Fruit fly (Drosophila melanogaster) whole organism, embryonic: Measurements from ENCODE around the gene CG43181.

Experiments
- ATbp ChIP-seq: fragments of 200-800 bp; sonication (Bioruptor generic); optimal IDR thresholded peaks from 2 replicates; lab custom pipeline; 2017; ENCODE audit warnings: missing biosample characterization, mild to moderate bottlenecking, missing genetic modification characterization, missing genetic modification reagents
- Antp ChIP-seq: fragments of 200-800 bp; sonication (Bioruptor generic); optimal IDR thresholded peaks from 3 replicates; lab custom pipeline; 2016; ENCODE audit warnings: missing biosample characterization, missing genetic modification characterization
- CG13123 ChIP-seq: fragments of 200-800 bp; sonication (Bioruptor generic); optimal IDR thresholded peaks from 2 replicates; lab custom pipeline; 2016; ENCODE audit warnings: missing biosample characterization, missing genetic modification characterization
- CG13287 ChIP-seq: fragments of 200-800 bp; sonication (Bioruptor generic); IDR thresholded peaks from 2 replicates; pipeline ENCODE4 v1.3.6; 2022; ENCODE audit warnings: missing biosample characterization, missing genetic modification characterization; ENCODE audit not compliant: partially characterized antibody
- CG13624 ChIP-seq: fragments of 200-800 bp; sonication (Bioruptor generic); optimal IDR thresholded peaks from 2 replicates; lab custom pipeline; 2016; ENCODE audit warnings: missing biosample characterization, missing genetic modification characterization
- CG14965 ChIP-seq: fragments of 200-800 bp; sonication (Bioruptor generic); optimal IDR thresholded peaks from 2 replicates; lab custom pipeline; 2016; ENCODE audit warnings: missing biosample characterization, missing genetic modification characterization, borderline replicate concordance
- CG1647 ChIP-seq: fragments of 200-800 bp; sonication (Bioruptor generic); optimal IDR thresholded peaks from 3 replicates; lab custom pipeline; 2016; ENCODE audit warnings: missing biosample characterization, missing genetic modification characterization
- CG17361 ChIP-seq: fragments of 200-800 bp; sonication (Bioruptor generic); IDR thresholded peaks from 3 replicates; pipeline ENCODE4 v1.3.6; 2022; ENCODE audit warnings: missing biosample characterization, missing genetic modification characterization
- CG17612 ChIP-seq: fragments of 200-800 bp; sonication (Bioruptor generic); IDR thresholded peaks from 2 replicates; pipeline ENCODE4 v1.3.6; 2022; ENCODE audit warnings: missing biosample characterization, missing genetic modification characterization
- CG2678 ChIP-seq: fragments of 200-800 bp; sonication (Bioruptor generic); optimal IDR thresholded peaks from 3 replicates; lab custom pipeline; 2019; ENCODE audit warnings: missing biosample characterization, mild to moderate bottlenecking, missing genetic modification characterization, moderate library complexity
- CG30403 ChIP-seq: fragments of 200-800 bp; sonication (Bioruptor generic); optimal IDR thresholded peaks from 3 replicates; lab custom pipeline; 2016; ENCODE audit warnings: missing biosample characterization, missing genetic modification characterization
- CG33213 ChIP-seq: fragments of 200-800 bp; sonication (Bioruptor generic); optimal IDR thresholded peaks from 3 replicates; lab custom pipeline; 2016; ENCODE audit warnings: missing biosample characterization, missing genetic modification characterization
- CG3726 ChIP-seq: fragments of 200-800 bp; sonication (Bioruptor generic); IDR thresholded peaks from 3 replicates; pipeline ENCODE4, ENCODE4 v1.3.6; 2022; ENCODE audit warnings: missing biosample characterization, missing genetic modification characterization
- CG5180 ChIP-seq: fragments of 200-800 bp; sonication (Bioruptor generic); optimal IDR thresholded peaks from 3 replicates; lab custom pipeline; 2017; ENCODE audit warnings: missing biosample characterization, missing genetic modification characterization, mild to moderate bottlenecking, moderate library complexity, missing genetic modification reagents
- CG6689 ChIP-seq: fragments of 200-800 bp; sonication (Bioruptor generic); IDR thresholded peaks from 2 replicates; pipeline ENCODE4 v1.3.6; 2022; ENCODE audit warnings: missing biosample characterization, missing genetic modification characterization
- CG7839 ChIP-seq: fragments of 200-800 bp; sonication (Bioruptor generic); optimal IDR thresholded peaks from 3 replicates; lab custom pipeline; 2018; ENCODE audit warnings: missing biosample characterization, mild to moderate bottlenecking, missing genetic modification characterization, moderate library complexity
- CG8359 ChIP-seq: fragments of 200-800 bp; sonication (Bioruptor generic); optimal IDR thresholded peaks from 2 replicates; lab custom pipeline; 2017; ENCODE audit warnings: missing biosample characterization, mild to moderate bottlenecking, missing genetic modification characterization, borderline replicate concordance
- CTCF ChIP-seq: fragments of 200-800 bp; sonication (Bioruptor generic); optimal IDR thresholded peaks from 2 replicates; lab custom pipeline; 2017; ENCODE audit warnings: missing biosample characterization, mild to moderate bottlenecking, missing genetic modification characterization, moderate library complexity
- CoRest ChIP-seq: fragments of 200-800 bp; sonication (Bioruptor generic); optimal IDR thresholded peaks from 3 replicates; lab custom pipeline; 2018; ENCODE audit warnings: missing biosample characterization, mild to moderate bottlenecking, missing genetic modification characterization, moderate library complexity
- D19A ChIP-seq: fragments of 200-800 bp; optimal IDR thresholded peaks from 3 replicates; lab custom pipeline; 2019; ENCODE audit warnings: missing biosample characterization, mild to moderate bottlenecking, missing genetic modification characterization, moderate library complexity
- Drgx ChIP-seq: fragments of 200-800 bp; sonication (Bioruptor generic); IDR thresholded peaks from 2 replicates; pipeline ENCODE4 v1.3.6; 2022; ENCODE audit warnings: missing biosample characterization, missing genetic modification characterization
- Eip74EF ChIP-seq, 2 experiments: fragments of 200-800 bp in 1 of 2; fragments of >200 bp in 1 of 2; sonication (Bioruptor generic) in 1 of 2; optimal IDR thresholded peaks; 2 replicates each; lab custom pipeline; 2017 to 2019; ENCODE audit warnings: missing biosample characterization in 2 of 2, missing genetic modification characterization in 2 of 2, mild to moderate bottlenecking in 1 of 2, moderate library complexity in 1 of 2
- H15 ChIP-seq: fragments of 200-800 bp; sonication (Bioruptor generic); IDR thresholded peaks from 3 replicates; pipeline ENCODE4 v1.3.6; 2022; ENCODE audit warnings: missing biosample characterization, missing genetic modification characterization
- HLHmδ ChIP-seq: fragments of 200-800 bp; sonication (Bioruptor generic); optimal IDR thresholded peaks from 2 replicates; lab custom pipeline; 2018; ENCODE audit warnings: missing biosample characterization, mild to moderate bottlenecking, missing genetic modification characterization, moderate library complexity
- Hmr ChIP-seq: fragments of 200-800 bp; sonication (Bioruptor generic); optimal IDR thresholded peaks from 3 replicates; lab custom pipeline; 2017; ENCODE audit warnings: mild to moderate bottlenecking, missing biosample characterization, missing genetic modification reagents, missing genetic modification characterization
- Hr51 ChIP-seq, 2 experiments: fragments of 200-800 bp; sonication (Bioruptor generic); optimal IDR thresholded peaks; 2 replicates in 1 of 2; 3 replicates in 1 of 2; lab custom pipeline; 2016 to 2018; ENCODE audit warnings: missing biosample characterization in 2 of 2, missing genetic modification characterization in 2 of 2, mild to moderate bottlenecking in 1 of 2, moderate library complexity in 1 of 2
- Jarid2 ChIP-seq: fragments of 200-800 bp; sonication (Bioruptor generic); optimal IDR thresholded peaks from 3 replicates; lab custom pipeline; 2017; ENCODE audit warnings: mild to moderate bottlenecking, missing biosample characterization, missing genetic modification reagents, missing genetic modification characterization
- Optix ChIP-seq: fragments of 200-800 bp; sonication (Bioruptor generic); IDR thresholded peaks from 3 replicates; pipeline ENCODE4 v1.3.6; 2022; ENCODE audit warnings: missing biosample characterization, missing genetic modification characterization
- Rx ChIP-seq: fragments of 200-800 bp; sonication (Bioruptor generic); IDR thresholded peaks from 2 replicates; pipeline ENCODE4 v1.3.6; 2022; ENCODE audit warnings: missing biosample characterization, missing genetic modification characterization
- Usf ChIP-seq: fragments of 200-800 bp; sonication (Bioruptor generic); optimal IDR thresholded peaks from 2 replicates; lab custom pipeline; 2017; ENCODE audit warnings: missing genotype, missing biosample characterization, missing genetic modification characterization
- YL-1 ChIP-seq: fragments of 200-800 bp; sonication (Bioruptor generic); optimal IDR thresholded peaks from 3 replicates; lab custom pipeline; 2017; ENCODE audit warnings: missing biosample characterization, mild to moderate bottlenecking, missing genetic modification characterization
- corto ChIP-seq: fragments of 200-800 bp; sonication (Bioruptor generic); optimal IDR thresholded peaks from 2 replicates; lab custom pipeline; 2016; ENCODE audit warnings: missing biosample characterization, mild to moderate bottlenecking, missing genetic modification characterization, moderate library complexity
- dan ChIP-seq: fragments of 200-800 bp; sonication (Bioruptor generic); IDR thresholded peaks from 2 replicates; pipeline ENCODE4 v1.3.6; 2022; ENCODE audit warnings: missing biosample characterization, missing genetic modification characterization
- dysf ChIP-seq: fragments of 200-800 bp; sonication (Bioruptor generic); IDR thresholded peaks from 3 replicates; pipeline ENCODE4 v1.3.6; 2022; ENCODE audit warnings: missing biosample characterization, missing genetic modification characterization
- eyg ChIP-seq: fragments of 200-800 bp; sonication (Bioruptor generic); optimal IDR thresholded peaks from 3 replicates; lab custom pipeline; 2016; ENCODE audit warnings: missing biosample characterization, missing genetic modification characterization
- fd3F ChIP-seq: fragments of 200-800 bp; sonication (Bioruptor generic); optimal IDR thresholded peaks from 2 replicates; lab custom pipeline; 2018; ENCODE audit warnings: missing biosample characterization, mild to moderate bottlenecking, missing genetic modification characterization, moderate library complexity
- fd64A ChIP-seq: fragments of 200-800 bp; sonication (Bioruptor generic); optimal IDR thresholded peaks from 3 replicates; lab custom pipeline; 2018; ENCODE audit warnings: missing biosample characterization, mild to moderate bottlenecking, missing genetic modification characterization
- grau ChIP-seq: fragments of 200-800 bp; optimal IDR thresholded peaks from 3 replicates; lab custom pipeline; 2019; ENCODE audit warnings: missing biosample characterization, mild to moderate bottlenecking, missing genetic modification characterization, moderate library complexity
- hth ChIP-seq: fragments of >200 bp; optimal IDR thresholded peaks from 2 replicates; lab custom pipeline; 2017; ENCODE audit warnings: inconsistent platforms
- nerfin-1 ChIP-seq: fragments of 200-800 bp; sonication (Bioruptor generic); optimal IDR thresholded peaks from 3 replicates; lab custom pipeline; 2019; ENCODE audit warnings: missing biosample characterization, mild to moderate bottlenecking, missing genetic modification characterization, moderate library complexity
- nerfin-2 ChIP-seq: fragments of 200-800 bp; sonication (Bioruptor generic); IDR thresholded peaks from 2 replicates; pipeline ENCODE4 v1.3.6; 2022; ENCODE audit warnings: missing biosample characterization, missing genetic modification characterization; ENCODE audit not compliant: partially characterized antibody
- pb ChIP-seq: fragments of 200-800 bp; sonication (Bioruptor generic); optimal IDR thresholded peaks from 3 replicates; lab custom pipeline; 2016; ENCODE audit warnings: missing biosample characterization, missing genetic modification characterization
- prd ChIP-seq, 3 experiments: fragments of >200 bp in 2 of 3; fragments of 200-800 bp in 1 of 3; sonication (Bioruptor generic) in 1 of 3; optimal IDR thresholded peaks in 2 of 3; IDR thresholded peaks in 1 of 3; 2 replicates in 2 of 3; 3 replicates in 1 of 3; pipeline versions ENCODE4 v1.3.6 to Lab custom; 2017 to 2022; ENCODE audit warnings: missing biosample characterization in 1 of 3, missing genetic modification characterization in 1 of 3
- sens ChIP-seq: fragments of 200-800 bp; sonication (Bioruptor generic); peaks from one replicate; lab custom pipeline; 2016; ENCODE audit warnings: missing biosample characterization, missing genetic modification characterization
- so ChIP-seq: fragments of 200-800 bp; sonication (Bioruptor generic); IDR thresholded peaks from 3 replicates; pipeline ENCODE4 v1.3.6; 2022; ENCODE audit warnings: missing biosample characterization, missing genetic modification characterization
- tio ChIP-seq: fragments of 200-800 bp; sonication (Bioruptor generic); optimal IDR thresholded peaks from 2 replicates; lab custom pipeline; 2017; ENCODE audit warnings: missing biosample characterization, missing genetic modification characterization, inconsistent platforms
- tna ChIP-seq: fragments of 200-800 bp; sonication (Bioruptor generic); IDR thresholded peaks from 2 replicates; pipeline ENCODE4 v1.3.6; 2022; ENCODE audit warnings: missing biosample characterization, missing genetic modification characterization; ENCODE audit not compliant: partially characterized antibody
- unpg ChIP-seq: fragments of 200-800 bp; sonication (Bioruptor generic); optimal IDR thresholded peaks from 3 replicates; lab custom pipeline; 2018; ENCODE audit warnings: missing biosample characterization, mild to moderate bottlenecking, missing genetic modification characterization, moderate library complexity
- zfh2 ChIP-seq: fragments of 200-800 bp; sonication (Bioruptor generic); optimal IDR thresholded peaks from 2 replicates; lab custom pipeline; 2016; ENCODE audit warnings: missing biosample characterization, missing genetic modification characterization

Gene CG43181

dm6 chrX:334624-335292 is 15.6 kb upstream of the CG43181 start (continued):
- peak; percentile 0 for TF ChIP-seq Hmr (GFP tag; lab: Kevin White, UChicago)
- peak; percentile 40 for TF ChIP-seq grau (tag; lab: Kevin White, UChicago)
- TF ChIP-seq CG13287 (GFP tag; lab: Robert Waterston, UW), result peak; percentile 56
- peak; percentile 13 for TF ChIP-seq nerfin-1 (tag; lab: Kevin White, UChicago)
- no peak for TF ChIP-seq Optix (GFP tag; lab: Robert Waterston, UW)
- TF ChIP-seq CG8359, result peak; percentile 97
- TF ChIP-seq D19A (tag; lab: Kevin White, UChicago), result peak; percentile 43
- no peak for TF ChIP-seq Usf (GFP tag; lab: Kevin White, UChicago)
- no peak for TF ChIP-seq prd (optimal IDR thresholded peaks at IDR 0.05; lab: Kevin White, UChicago)
- TF ChIP-seq prd (GFP tag; IDR thresholded peaks at IDR 0.05; lab: Robert Waterston, UW), result 0 out of 3 replicates have a peak, but pooled peaks have one; percentile 13
- TF ChIP-seq CG33213, result no peak
- TF ChIP-seq CoRest (tag; lab: Kevin White, UChicago), result peak; percentile 41
- TF ChIP-seq Drgx (GFP tag; lab: Robert Waterston, UW), result peak; percentile 53; the same call in 1 of the 2 replicates
- no peak for TF ChIP-seq pb (GFP tag; lab: Kevin White, UChicago)
- TF ChIP-seq dysf, result peak; percentile 45; the same call in 1 of the 3 replicates
- TF ChIP-seq Jarid2, result peak; percentile 54
- peak; percentile 30; the same call in 1 of the 2 replicates for TF ChIP-seq CG6689 (GFP tag; lab: Robert Waterston, UW)
- peak; percentile 46 for TF ChIP-seq unpg
- no peak for TF ChIP-seq fd64A (GFP tag; lab: Kevin White, UChicago)
- TF ChIP-seq CG2678 (tag; lab: Kevin White, UChicago), result peak; percentile 58
- no peak for TF ChIP-seq HLHmδ (GFP tag; lab: Kevin White, UChicago)
- TF ChIP-seq dan (GFP tag; lab: Robert Waterston, UW), result no peak
- peak; percentile 18 for TF ChIP-seq CG13624 (GFP tag; lab: Kevin White, UChicago)
- TF ChIP-seq corto (GFP tag; lab: Kevin White, UChicago), result no peak
- peak in 1 of 2 experiments; percentile 40 for TF ChIP-seq Eip74EF (GFP tag; optimal IDR thresholded peaks at IDR 0.05; lab: Kevin White, UChicago)
- no peak for TF ChIP-seq so (GFP tag; lab: Robert Waterston, UW)
- no peak for TF ChIP-seq CG17612 (GFP tag; lab: Robert Waterston, UW)
- peak; percentile 46 for TF ChIP-seq nerfin-2 (GFP tag; lab: Robert Waterston, UW)
- TF ChIP-seq CG3726, result no peak
- no peak for TF ChIP-seq CG14965 (GFP tag; lab: Kevin White, UChicago)
- TF ChIP-seq sens (GFP tag; lab: Kevin White, UChicago), result peak; percentile 73
- peak; percentile 40; the same call in 1 of the 2 replicates for TF ChIP-seq tna (GFP tag; lab: Robert Waterston, UW)
- no peak for TF ChIP-seq Antp
- peak; percentile 43 for TF ChIP-seq CG30403
- no peak for TF ChIP-seq fd3F
- TF ChIP-seq CTCF (GFP tag; lab: Kevin White, UChicago), result peak; percentile 27
- TF ChIP-seq hth, result no peak
- no peak for TF ChIP-seq Rx (GFP tag; lab: Robert Waterston, UW)
- peak; percentile 55 for TF ChIP-seq CG7839 (tag; lab: Kevin White, UChicago)
- TF ChIP-seq ATbp (GFP tag; lab: Kevin White, UChicago), result peak; percentile 55
- no peak for TF ChIP-seq CG1647 (GFP tag; lab: Kevin White, UChicago)
- TF ChIP-seq CG17361 (GFP tag; lab: Robert Waterston, UW), result peak; percentile 29; the same call in 1 of the 3 replicates
- TF ChIP-seq zfh2 (GFP tag; lab: Kevin White, UChicago), result no peak
- peak; percentile 11 for TF ChIP-seq CG5180 (GFP tag; lab: Kevin White, UChicago)
- TF ChIP-seq H15 (GFP tag; lab: Robert Waterston, UW), result no peak
- TF ChIP-seq eyg (GFP tag; lab: Kevin White, UChicago), result no peak
- TF ChIP-seq Hr51 (GFP tag; optimal IDR thresholded peaks at IDR 0.05; lab: Kevin White, UChicago), result peak in 1 of 2 experiments; percentile 66
- TF ChIP-seq CG13123 (GFP tag; lab: Kevin White, UChicago), result no peak
- TF ChIP-seq tio (GFP tag; lab: Kevin White, UChicago), result peak; percentile 7
- no peak for TF ChIP-seq YL-1 (GFP tag; lab: Kevin White, UChicago)
